Fruit fly (Drosophila melanogaster) whole organism, embryonic: ENCODE measurements around the gene Mekk1.
A peak's percentile ranks its signal among the peaks of the same experiment; 100 is the strongest.

Experiments used
- Asciz ChIP-seq: fragments of 200-800 bp; sonication (Bioruptor generic); optimal IDR thresholded peaks from 2 replicates; lab custom pipeline; 2017; ENCODE audit warnings: missing biosample characterization, mild to moderate bottlenecking, missing genetic modification characterization, missing genetic modification reagents
- Awh ChIP-seq: fragments of 200-800 bp; sonication (Bioruptor generic); IDR thresholded peaks from 2 replicates; pipeline ENCODE4, ENCODE4 v1.3.6; 2022; ENCODE audit warnings: missing biosample characterization, missing genetic modification characterization
- CG10321 ChIP-seq: fragments of 200-800 bp; sonication (Bioruptor generic); IDR thresholded peaks from 2 replicates; pipeline ENCODE4 v1.3.6; 2022; ENCODE audit warnings: missing biosample characterization, missing genetic modification characterization
- CG12744 ChIP-seq: fragments of 200-800 bp; sonication (Bioruptor generic); optimal IDR thresholded peaks from 2 replicates; lab custom pipeline; 2016; ENCODE audit warnings: missing biosample characterization, missing genetic modification characterization
- CG14014 ChIP-seq: fragments of 200-800 bp; sonication (Bioruptor generic); IDR thresholded peaks from 2 replicates; pipeline ENCODE4 v1.3.6; 2022; ENCODE audit warnings: missing biosample characterization, missing genetic modification characterization
- CG1529 ChIP-seq: fragments of 200-800 bp; sonication (Bioruptor generic); optimal IDR thresholded peaks from 3 replicates; lab custom pipeline; 2018; ENCODE audit warnings: missing biosample characterization, missing genetic modification characterization
- CG1602 ChIP-seq: fragments of 200-800 bp; sonication (Bioruptor generic); optimal IDR thresholded peaks from 3 replicates; lab custom pipeline; 2016; ENCODE audit warnings: missing biosample characterization, missing genetic modification characterization
- CG1647 ChIP-seq: fragments of 200-800 bp; sonication (Bioruptor generic); optimal IDR thresholded peaks from 3 replicates; lab custom pipeline; 2016; ENCODE audit warnings: missing biosample characterization, missing genetic modification characterization
- CG17802 ChIP-seq: fragments of 200-800 bp; sonication (Bioruptor generic); optimal IDR thresholded peaks from 2 replicates; lab custom pipeline; 2018; ENCODE audit warnings: missing biosample characterization, mild to moderate bottlenecking, missing genetic modification characterization, moderate library complexity
- CG2199 ChIP-seq: fragments of 200-800 bp; sonication (Bioruptor generic); IDR thresholded peaks from 3 replicates; pipeline ENCODE4 v1.3.6; 2022; ENCODE audit warnings: missing biosample characterization, missing genetic modification characterization
- CG2202 ChIP-seq: fragments of 200-800 bp; sonication (Bioruptor generic); optimal IDR thresholded peaks from 2 replicates; lab custom pipeline; 2018; ENCODE audit warnings: missing biosample characterization, mild to moderate bottlenecking, missing genetic modification characterization
- CG2678 ChIP-seq: fragments of 200-800 bp; sonication (Bioruptor generic); optimal IDR thresholded peaks from 3 replicates; lab custom pipeline; 2019; ENCODE audit warnings: missing biosample characterization, mild to moderate bottlenecking, missing genetic modification characterization, moderate library complexity
- CG30403 ChIP-seq: fragments of 200-800 bp; sonication (Bioruptor generic); optimal IDR thresholded peaks from 3 replicates; lab custom pipeline; 2016; ENCODE audit warnings: missing biosample characterization, missing genetic modification characterization
- CG3065 ChIP-seq: fragments of 200-800 bp; sonication (Bioruptor generic); optimal IDR thresholded peaks from 2 replicates; lab custom pipeline; 2016; ENCODE audit warnings: missing biosample characterization, missing genetic modification characterization
- CG31441 ChIP-seq: fragments of 200-800 bp; sonication (Bioruptor generic); IDR thresholded peaks from 2 replicates; pipeline ENCODE4 v1.3.6; 2022; ENCODE audit warnings: missing biosample characterization, missing genetic modification characterization
- CG4730 ChIP-seq: fragments of 200-800 bp; sonication (Bioruptor generic); IDR thresholded peaks from 2 replicates; pipeline ENCODE4 v1.3.6; 2022; ENCODE audit warnings: missing biosample characterization, missing genetic modification characterization
- CG6689 ChIP-seq: fragments of 200-800 bp; sonication (Bioruptor generic); IDR thresholded peaks from 2 replicates; pipeline ENCODE4 v1.3.6; 2022; ENCODE audit warnings: missing biosample characterization, missing genetic modification characterization
- Dek ChIP-seq: fragments of 200-800 bp; sonication (Bioruptor generic); optimal IDR thresholded peaks from 3 replicates; lab custom pipeline; 2019; ENCODE audit warnings: missing biosample characterization, mild to moderate bottlenecking, missing genetic modification characterization, moderate library complexity
- HHEX ChIP-seq: fragments of 200-800 bp; sonication (Bioruptor generic); optimal IDR thresholded peaks from 3 replicates; lab custom pipeline; 2017; ENCODE audit warnings: missing biosample characterization, mild to moderate bottlenecking, missing genetic modification characterization, missing genetic modification reagents
- HmgD ChIP-seq: fragments of 200-800 bp; sonication (Bioruptor generic); optimal IDR thresholded peaks from 3 replicates; lab custom pipeline; 2016; ENCODE audit warnings: missing biosample characterization, missing genetic modification characterization
- Hmx ChIP-seq: fragments of 200-800 bp; sonication (Bioruptor generic); optimal IDR thresholded peaks from 2 replicates; lab custom pipeline; 2016; ENCODE audit warnings: missing biosample characterization, missing genetic modification characterization
- Jarid2 ChIP-seq: fragments of 200-800 bp; sonication (Bioruptor generic); optimal IDR thresholded peaks from 3 replicates; lab custom pipeline; 2017; ENCODE audit warnings: mild to moderate bottlenecking, missing biosample characterization, missing genetic modification reagents, missing genetic modification characterization
- Max ChIP-seq: fragments of 200-800 bp; sonication (Bioruptor generic); optimal IDR thresholded peaks from 2 replicates; lab custom pipeline; 2016; ENCODE audit warnings: missing biosample characterization, mild to moderate bottlenecking, missing genetic modification characterization
- NFAT ChIP-seq: fragments of 200-800 bp; sonication (Bioruptor generic); IDR thresholded peaks from 2 replicates; pipeline ENCODE4 v1.3.6; 2022; ENCODE audit warnings: missing biosample characterization, missing genetic modification characterization
- NfI ChIP-seq: fragments of 200-800 bp; sonication (Bioruptor generic); optimal IDR thresholded peaks from 3 replicates; lab custom pipeline; 2018; ENCODE audit warnings: missing biosample characterization, mild to moderate bottlenecking, missing genetic modification characterization, moderate library complexity
- Xrp1 ChIP-seq: fragments of 200-800 bp; sonication (Bioruptor generic); IDR thresholded peaks from 2 replicates; pipeline ENCODE4 v1.3.6; 2022; ENCODE audit warnings: missing biosample characterization, missing genetic modification characterization
- al ChIP-seq: fragments of 200-800 bp; sonication (Bioruptor generic); IDR thresholded peaks from 2 replicates; pipeline ENCODE4 v1.3.6; 2022; ENCODE audit warnings: missing biosample characterization, missing genetic modification characterization
- ash1 ChIP-seq: fragments of 200-800 bp; sonication (Bioruptor generic); optimal IDR thresholded peaks from 2 replicates; lab custom pipeline; 2018; ENCODE audit warnings: missing biosample characterization, mild to moderate bottlenecking, missing genetic modification characterization
- az2 ChIP-seq: fragments of 200-800 bp; sonication (Bioruptor generic); optimal IDR thresholded peaks from 3 replicates; lab custom pipeline; 2016; ENCODE audit warnings: missing biosample characterization, missing genetic modification characterization
- btn ChIP-seq: fragments of 200-800 bp; sonication (Bioruptor generic); optimal IDR thresholded peaks from 2 replicates; lab custom pipeline; 2016; ENCODE audit warnings: missing biosample characterization, missing genetic modification characterization
- cas ChIP-seq: fragments of 200-800 bp; sonication (Bioruptor generic); IDR thresholded peaks from 2 replicates; pipeline ENCODE4 v1.3.6; 2022; ENCODE audit warnings: missing biosample characterization, missing genetic modification characterization
- cg ChIP-seq: fragments of 200-800 bp; sonication (Bioruptor generic); optimal IDR thresholded peaks from 3 replicates; lab custom pipeline; 2019; ENCODE audit warnings: missing biosample characterization, mild to moderate bottlenecking, missing genetic modification characterization, moderate library complexity
- dan ChIP-seq: fragments of 200-800 bp; sonication (Bioruptor generic); IDR thresholded peaks from 2 replicates; pipeline ENCODE4 v1.3.6; 2022; ENCODE audit warnings: missing biosample characterization, missing genetic modification characterization
- disco-r ChIP-seq: fragments of 200-800 bp; sonication (Bioruptor generic); optimal IDR thresholded peaks from 2 replicates; lab custom pipeline; 2016; ENCODE audit warnings: missing biosample characterization, missing genetic modification characterization
- emc ChIP-seq: fragments of 200-800 bp; sonication (Bioruptor generic); optimal IDR thresholded peaks from 2 replicates; lab custom pipeline; 2016; ENCODE audit warnings: missing biosample characterization, missing genetic modification characterization
- eve ChIP-seq, 2 experiments: fragments of >200 bp; optimal IDR thresholded peaks; 2 replicates each; lab custom pipeline; 2017; ENCODE audit warnings: missing biosample characterization in 2 of 2, missing genetic modification characterization in 2 of 2
- ftz-f1 ChIP-seq: fragments of 200-800 bp; sonication (Bioruptor generic); optimal IDR thresholded peaks from 2 replicates; lab custom pipeline; 2016; ENCODE audit warnings: missing biosample characterization, missing genetic modification characterization
- gcm2 ChIP-seq: fragments of 200-800 bp; sonication (Bioruptor generic); optimal IDR thresholded peaks from 2 replicates; lab custom pipeline; 2016; ENCODE audit warnings: missing biosample characterization, missing genetic modification characterization
- gsb ChIP-seq: fragments of 200-800 bp; sonication (Bioruptor generic); IDR thresholded peaks from 2 replicates; pipeline ENCODE4 v1.3.6; 2022; ENCODE audit warnings: missing biosample characterization, missing genetic modification characterization
- gsb-n ChIP-seq: fragments of 200-800 bp; sonication (Bioruptor generic); optimal IDR thresholded peaks from 3 replicates; lab custom pipeline; 2018; ENCODE audit warnings: missing biosample characterization, mild to moderate bottlenecking, missing genetic modification characterization
- h ChIP-seq: fragments of >200 bp; optimal IDR thresholded peaks from 2 replicates; lab custom pipeline; 2017
- kay ChIP-seq: fragments of 200-800 bp; sonication (Bioruptor generic); optimal IDR thresholded peaks from 2 replicates; lab custom pipeline; 2016; ENCODE audit warnings: missing biosample characterization, missing genetic modification characterization
- klu ChIP-seq: fragments of 200-800 bp; sonication (Bioruptor generic); IDR thresholded peaks from 2 replicates; pipeline ENCODE4 v1.3.6; 2022; ENCODE audit warnings: missing biosample characterization, missing genetic modification characterization
- kni ChIP-seq: fragments of 200-800 bp; sonication (Bioruptor generic); optimal IDR thresholded peaks from 3 replicates; lab custom pipeline; 2017; ENCODE audit warnings: mild to moderate bottlenecking, missing biosample characterization, missing genetic modification reagents, missing genetic modification characterization
- nerfin-1 ChIP-seq: fragments of 200-800 bp; sonication (Bioruptor generic); optimal IDR thresholded peaks from 3 replicates; lab custom pipeline; 2019; ENCODE audit warnings: missing biosample characterization, mild to moderate bottlenecking, missing genetic modification characterization, moderate library complexity
- sna ChIP-seq: fragments of 200-800 bp; sonication (Bioruptor generic); IDR thresholded peaks from 2 replicates; pipeline ENCODE4 v1.3.6; 2022; ENCODE audit warnings: missing biosample characterization, missing genetic modification characterization; ENCODE audit not compliant: partially characterized antibody
- ssp ChIP-seq: fragments of 200-800 bp; sonication (Bioruptor generic); IDR thresholded peaks from 2 replicates; pipeline ENCODE4 v1.3.6; 2022; ENCODE audit warnings: missing biosample characterization, missing genetic modification characterization
- tll ChIP-seq, 2 experiments: fragments of 200-800 bp in 1 of 2; fragments of >200 bp in 1 of 2; sonication (Bioruptor generic) in 1 of 2; optimal IDR thresholded peaks; 2 replicates each; lab custom pipeline; 2017 to 2019; ENCODE audit warnings: missing biosample characterization in 2 of 2, missing genetic modification characterization in 2 of 2, mild to moderate bottlenecking in 1 of 2, moderate library complexity in 1 of 2
- vnd ChIP-seq: fragments of 200-800 bp; sonication (Bioruptor generic); IDR thresholded peaks from 3 replicates; pipeline ENCODE4 v1.3.6; 2022; ENCODE audit warnings: missing biosample characterization, missing genetic modification characterization; ENCODE audit not compliant: partially characterized antibody
- wek ChIP-seq: fragments of 200-800 bp; sonication (Bioruptor generic); optimal IDR thresholded peaks from 3 replicates; lab custom pipeline; 2018; ENCODE audit warnings: missing biosample characterization, mild to moderate bottlenecking, missing genetic modification characterization, moderate library complexity

Mekk1 gene

dm6 chr3R:18741027-18741843, 2.2 kb downstream of the Mekk1 start (continued):
- peak; percentile 81 for TF ChIP-seq gcm2 (GFP tag; lab: Kevin White, UChicago)
- peak; percentile 88 for TF ChIP-seq kni
- peak; percentile 96 for TF ChIP-seq CG14014 (GFP tag; lab: Robert Waterston, UW)
- TF ChIP-seq nerfin-1: peak; percentile 91
- TF ChIP-seq kay (GFP tag; lab: Kevin White, UChicago): peak; percentile 88
- TF ChIP-seq eve (GFP tag; optimal IDR thresholded peaks at IDR 0.05; lab: Kevin White, UChicago): no peak
- peak; percentile 90 for TF ChIP-seq Hmx (GFP tag; lab: Kevin White, UChicago)
- TF ChIP-seq Jarid2: peak; percentile 83
- peak; percentile 98 for TF ChIP-seq al (GFP tag; lab: Robert Waterston, UW)
- TF ChIP-seq NfI (GFP tag; lab: Kevin White, UChicago): peak; percentile 96
- peak; percentile 97 for TF ChIP-seq CG4730 (GFP tag; lab: Robert Waterston, UW)
- TF ChIP-seq CG2678 (tag; lab: Kevin White, UChicago): peak; percentile 98
- TF ChIP-seq CG1602 (GFP tag; lab: Kevin White, UChicago): peak; percentile 94
- peak; percentile 97 for TF ChIP-seq CG31441
- peak; percentile 88 for TF ChIP-seq CG17802 (tag; lab: Kevin White, UChicago)
- peak; percentile 81 for TF ChIP-seq CG10321 (GFP tag; lab: Robert Waterston, UW)
- TF ChIP-seq CG2202 (tag; lab: Kevin White, UChicago): peak; percentile 91
- TF ChIP-seq ssp (GFP tag; lab: Robert Waterston, UW): peak; percentile 90
- TF ChIP-seq btn: peak; percentile 43
- TF ChIP-seq gsb-n (tag; lab: Kevin White, UChicago): peak; percentile 94
- peak; percentile 26 for TF ChIP-seq cg (GFP tag; lab: Kevin White, UChicago)
- peak; percentile 97 for TF ChIP-seq NFAT (GFP tag; lab: Robert Waterston, UW)
- no peak for TF ChIP-seq vnd
- peak; percentile 80; the same call in 2 of the 3 replicates for TF ChIP-seq CG2199
- TF ChIP-seq ash1 (GFP tag; lab: Kevin White, UChicago): peak; percentile 85
- TF ChIP-seq tll (GFP tag; optimal IDR thresholded peaks at IDR 0.05; lab: Kevin White, UChicago): no peak
- TF ChIP-seq CG1529: peak; percentile 92
- TF ChIP-seq emc (GFP tag; lab: Kevin White, UChicago): peak; percentile 74
- peak; percentile 95 for TF ChIP-seq Max (GFP tag; lab: Kevin White, UChicago)
- peak; percentile 97 for TF ChIP-seq CG30403 (GFP tag; lab: Kevin White, UChicago)
- peak; percentile 97 for TF ChIP-seq HHEX (GFP tag; lab: Kevin White, UChicago)
- peak; percentile 96 for TF ChIP-seq Asciz (GFP tag; lab: Kevin White, UChicago)
- peak; percentile 81 for TF ChIP-seq disco-r (GFP tag; lab: Kevin White, UChicago)
- TF ChIP-seq cas (GFP tag; lab: Robert Waterston, UW): peak; percentile 94
- peak; percentile 96 for TF ChIP-seq Xrp1 (GFP tag; lab: Robert Waterston, UW)
- TF ChIP-seq CG6689 (GFP tag; lab: Robert Waterston, UW): peak; percentile 95
- TF ChIP-seq CG1647 (GFP tag; lab: Kevin White, UChicago): peak; percentile 93
- TF ChIP-seq wek: peak; percentile 67
- peak; percentile 80 for TF ChIP-seq CG3065
- TF ChIP-seq dan: peak; percentile 68; the same call in 1 of the 2 replicates
- TF ChIP-seq Awh: peak; percentile 95
- TF ChIP-seq CG12744: peak; percentile 88
- TF ChIP-seq az2: peak; percentile 94
- TF ChIP-seq sna (GFP tag; lab: Robert Waterston, UW): no peak
- TF ChIP-seq klu (GFP tag; lab: Robert Waterston, UW): peak; percentile 93
- TF ChIP-seq HmgD (GFP tag; lab: Kevin White, UChicago): peak; percentile 4
- peak; percentile 43 for TF ChIP-seq ftz-f1 (GFP tag; lab: Kevin White, UChicago)
- peak; percentile 95 for TF ChIP-seq gsb (GFP tag; lab: Robert Waterston, UW)
- TF ChIP-seq Dek (tag; lab: Kevin White, UChicago): peak; percentile 96
- no peak for TF ChIP-seq h (lab: Kevin White, UChicago)
